Worm (Caenorhabditis elegans) whole organism, dauer: ENCODE results near the gene F31A3.5.

ENCODE experiments used
- unc-62 ChIP-seq: sonication (generic microtip); optimal IDR thresholded peaks from 2 replicates; lab custom pipeline; 2017; ENCODE audit warnings: missing biosample characterization, missing genetic modification reagents, missing genetic modification characterization

F31A3.5 gene

ce11 chrX:17537568-17537967, 25.8 kb downstream of the F31A3.5 start:
- TF ChIP-seq unc-62 (GFP tag; lab: Kevin White, UChicago): no peak

- TF ChIP-seq unc-62 (GFP tag; lab: Kevin White, UChicago): no peak
These were observed 28.5 kb downstream of the F31A3.5 start for ce11 chrX:17534877-17535276.

ce11 chrX:17534014-17534465, 29.4 kb downstream of the F31A3.5 start, which contains the start of gene F31A3.3:
Gene F31A3.3, minus strand, starts transcription at chrX:17534064.
- no peak for TF ChIP-seq unc-62 (GFP tag; lab: Kevin White, UChicago)

ce11 chrX:17528068-17528467, 35.3 kb downstream of the F31A3.5 start, which contains the start of gene sup-10:
Gene sup-10, plus strand, starts transcription at chrX:17528344.
- TF ChIP-seq unc-62 (GFP tag; lab: Kevin White, UChicago): no peak

ce11 chrX:17527377-17527776, 36.0 kb downstream of the F31A3.5 start:
- TF ChIP-seq unc-62 (GFP tag; lab: Kevin White, UChicago): no peak

- TF ChIP-seq unc-62 (GFP tag; lab: Kevin White, UChicago): no peak
These were observed 42.0 kb downstream of the F31A3.5 start for ce11 chrX:17521425-17521824.

ce11 chrX:17519476-17519875, 43.9 kb downstream of the F31A3.5 start:
- TF ChIP-seq unc-62 (GFP tag; lab: Kevin White, UChicago): no peak

ce11 chrX:17518293-17518692, 45.1 kb downstream of the F31A3.5 start:
- TF ChIP-seq unc-62 (GFP tag; lab: Kevin White, UChicago): no peak

- no peak for TF ChIP-seq unc-62 (GFP tag; lab: Kevin White, UChicago)
These were observed 45.5 kb downstream of the F31A3.5 start for ce11 chrX:17517872-17518271.

ce11 chrX:17516941-17517340, 46.5 kb downstream of the F31A3.5 start:
- TF ChIP-seq unc-62 (GFP tag; lab: Kevin White, UChicago): no peak

ce11 chrX:17516461-17516860, 46.9 kb downstream of the F31A3.5 start:
- no peak for TF ChIP-seq unc-62 (GFP tag; lab: Kevin White, UChicago)

ce11 chrX:17515207-17515902, 48.1 kb downstream of the F31A3.5 start:
- no peak for TF ChIP-seq unc-62 (GFP tag; lab: Kevin White, UChicago)

ce11 chrX:17514422-17514821, 49.0 kb downstream of the F31A3.5 start:
- no peak for TF ChIP-seq unc-62 (GFP tag; lab: Kevin White, UChicago)

ce11 chrX:17513507-17514113, 49.8 kb downstream of the F31A3.5 start, which contains the start of gene nhr-1:
Gene nhr-1, plus strand, starts transcription at chrX:17514063.
- no peak for TF ChIP-seq unc-62 (GFP tag; lab: Kevin White, UChicago)

- TF ChIP-seq unc-62 (GFP tag; lab: Kevin White, UChicago): no peak
These were observed 52.9 kb downstream of the F31A3.5 start for ce11 chrX:17510523-17510922.

- TF ChIP-seq unc-62 (GFP tag; lab: Kevin White, UChicago): no peak
These were observed 54.2 kb downstream of the F31A3.5 start for ce11 chrX:17509048-17509776.
